Worm (Caenorhabditis elegans) whole organism, L4 larva: ENCODE results near the gene R10E12.2.

ENCODE experiments used
- F10B5.3 ChIP-seq: sonication (generic microtip); optimal IDR thresholded peaks from 2 replicates; lab custom pipeline; 2016; ENCODE audit warnings: mild to moderate bottlenecking, missing genetic modification characterization, missing compliant biosample characterization
- ama-1 ChIP-seq: fragments of 150-350 bp; optimal IDR thresholded peaks from 2 replicates; lab custom pipeline; 2014; ENCODE audit warnings: inconsistent platforms, mixed read lengths
- cey-2 ChIP-seq: sonication (generic microtip); optimal IDR thresholded peaks from 3 replicates; lab custom pipeline; 2017; ENCODE audit warnings: missing genetic modification characterization, mild to moderate bottlenecking, missing compliant biosample characterization, antibody characterized with exemption, borderline replicate concordance; ENCODE audit not compliant: insufficient read depth
- egl-27 ChIP-seq: sonication (generic microtip); optimal IDR thresholded peaks from 3 replicates; lab custom pipeline; 2017; ENCODE audit warnings: missing biosample characterization, missing genetic modification reagents, missing genetic modification characterization
- madf-5 ChIP-seq, 2 experiments: fragments of 200-800 bp; sonication (Bioruptor generic); IDR thresholded peaks; 2 replicates each; pipeline ENCODE4 v1.3.6; 2022; ENCODE audit warnings: missing compliant biosample characterization in 2 of 2, missing genetic modification characterization in 2 of 2
- mep-1 ChIP-seq: fragments of 150-350 bp; sonication (generic microtip); optimal IDR thresholded peaks from 3 replicates; lab custom pipeline; 2014; ENCODE audit warnings: missing biosample characterization, missing genetic modification characterization
- nhr-102 ChIP-seq: sonication (generic microtip); optimal IDR thresholded peaks from 2 replicates; lab custom pipeline; 2016; ENCODE audit warnings: mild to moderate bottlenecking, missing genetic modification characterization, moderate library complexity, missing compliant biosample characterization
- nhr-41 ChIP-seq: fragments of 200-800 bp; sonication (Bioruptor generic); IDR thresholded peaks from 2 replicates; pipeline ENCODE4 v1.3.6; 2022; ENCODE audit warnings: missing genetic modification reagents, missing genetic modification characterization, missing compliant biosample characterization
- nhr-76 ChIP-seq: fragments of 150-350 bp; optimal IDR thresholded peaks from 2 replicates; lab custom pipeline; 2014; ENCODE audit warnings: missing biosample characterization, missing genetic modification characterization
- php-3 ChIP-seq: fragments of 200-800 bp; sonication (Bioruptor generic); IDR thresholded peaks from 2 replicates; pipeline ENCODE4 v1.3.6; 2022; ENCODE audit warnings: missing genetic modification reagents, missing genetic modification characterization, missing compliant biosample characterization
- tag-97 ChIP-seq: fragments of 200-800 bp; sonication (Bioruptor generic); IDR thresholded peaks from 2 replicates; pipeline ENCODE4 v1.3.6; 2022; ENCODE audit warnings: missing genetic modification characterization, missing compliant biosample characterization
- unc-62 ChIP-seq, 3 experiments: fragments of 150-350 bp in 1 of 3; sonication (generic microtip); optimal IDR thresholded peaks in 2 of 3; peaks in 1 of 3; 1 replicate in 1 of 3; 2 replicates in 2 of 3; lab custom pipeline; 2014 to 2017; ENCODE audit warnings: missing biosample characterization in 3 of 3, missing genetic modification characterization in 3 of 3, missing genetic modification reagents in 3 of 3, missing genotype in 1 of 3
- zag-1 ChIP-seq: fragments of 150-350 bp; optimal IDR thresholded peaks from 2 replicates; lab custom pipeline; 2014; ENCODE audit warnings: missing biosample characterization, missing genetic modification characterization
- ztf-11 ChIP-seq: fragments of 150-350 bp; optimal IDR thresholded peaks from 2 replicates; lab custom pipeline; 2014; ENCODE audit warnings: missing biosample characterization, missing genetic modification characterization

ce11 chrIII:10018007-10018406 is 44.3 kb upstream of the R10E12.2 start:
- TF ChIP-seq cey-2 (no peak), F10B5.3 (no peak), nhr-76 (no peak), nhr-41 (GFP tag; lab: Robert Waterston, UW) (no peak), ama-1 (lab: Kevin White, UChicago) (no peak), ztf-11 (tag; lab: Kevin White, UChicago) (no peak), unc-62 (GFP tag; optimal IDR thresholded peaks at IDR 0.05 in 1 of 2; lab: Kevin White, UChicago) (no peak), unc-62 (tag; optimal IDR thresholded peaks at IDR 0.05; lab: Kevin White, UChicago) (no peak), madf-5 (GFP tag; IDR thresholded peaks at IDR 0.05; lab: Robert Waterston, UW) (no peak), nhr-102 (tag; lab: Kevin White, UChicago) (no peak), egl-27 (no peak), mep-1 (tag; lab: Kevin White, UChicago) (no peak), php-3 (no peak), tag-97 (no peak), zag-1 (tag; lab: Kevin White, UChicago) (no peak)
